Worm (Caenorhabditis elegans) whole organism, L3 larva: ENCODE data around the gene tbc-10.

Experiments
- ZK546.5 ChIP-seq: sonication (generic microtip); optimal IDR thresholded peaks from 2 replicates; lab custom pipeline; 2017; ENCODE audit warnings: missing biosample characterization, missing genetic modification characterization
- aly-2 ChIP-seq: fragments of 150-350 bp; optimal IDR thresholded peaks from 2 replicates; lab custom pipeline; 2014; ENCODE audit warnings: missing biosample characterization, missing genetic modification characterization
- ama-1 ChIP-seq: fragments of 150-350 bp; optimal IDR thresholded peaks from 2 replicates; lab custom pipeline; 2018
- ceh-28 ChIP-seq: fragments of 150-350 bp; optimal IDR thresholded peaks from 2 replicates; lab custom pipeline; 2014; ENCODE audit warnings: missing biosample characterization, missing genetic modification reagents, missing genetic modification characterization
- ceh-82 ChIP-seq: fragments of 150-350 bp; optimal IDR thresholded peaks from 2 replicates; lab custom pipeline; 2014; ENCODE audit warnings: missing biosample characterization, missing genetic modification characterization
- ceh-9 ChIP-seq: sonication (generic microtip); optimal IDR thresholded peaks from 2 replicates; lab custom pipeline; 2018; ENCODE audit warnings: missing biosample characterization, missing genetic modification characterization
- daf-12 ChIP-seq: fragments of 150-350 bp; optimal IDR thresholded peaks from 2 replicates; lab custom pipeline; 2014; ENCODE audit warnings: missing biosample characterization, missing genetic modification reagents, missing genetic modification characterization
- elt-1 ChIP-seq: fragments of 150-350 bp; optimal IDR thresholded peaks from 2 replicates; lab custom pipeline; 2014; ENCODE audit warnings: missing biosample characterization, missing genetic modification characterization
- elt-2 ChIP-seq: sonication (generic microtip); optimal IDR thresholded peaks from 2 replicates; lab custom pipeline; 2016; ENCODE audit warnings: missing genetic modification reagents, mild to moderate bottlenecking, missing genetic modification characterization, missing compliant biosample characterization
- elt-3 ChIP-seq, 3 experiments: fragments of 150-350 bp in 1 of 3; sonication (generic microtip) in 2 of 3; optimal IDR thresholded peaks; 2 replicates in 2 of 3; 4 replicates in 1 of 3; lab custom pipeline; 2014 to 2017; ENCODE audit warnings: missing biosample characterization in 3 of 3, missing genetic modification characterization in 3 of 3
- eor-1 ChIP-seq, 2 experiments: fragments of 150-350 bp; optimal IDR thresholded peaks; 2 replicates each; lab custom pipeline; 2014 to 2018; ENCODE audit warnings: missing biosample characterization in 2 of 2, missing genetic modification characterization in 2 of 2
- fkh-10 ChIP-seq: sonication (generic microtip); optimal IDR thresholded peaks from 2 replicates; lab custom pipeline; 2017; ENCODE audit warnings: missing biosample characterization, missing genetic modification reagents, missing genetic modification characterization
- fkh-2 ChIP-seq: fragments of 150-350 bp; optimal IDR thresholded peaks from 2 replicates; lab custom pipeline; 2014; ENCODE audit warnings: missing biosample characterization, missing genetic modification reagents, missing genetic modification characterization
- fos-1 ChIP-seq: fragments of 150-350 bp; optimal IDR thresholded peaks from 2 replicates; lab custom pipeline; 2014; ENCODE audit warnings: missing biosample characterization, missing genetic modification characterization
- jun-1 ChIP-seq: fragments of 150-350 bp; optimal IDR thresholded peaks from 2 replicates; lab custom pipeline; 2014; ENCODE audit warnings: missing biosample characterization, missing genetic modification reagents, missing genetic modification characterization
- lin-15B ChIP-seq: fragments of 150-350 bp; optimal IDR thresholded peaks from 2 replicates; lab custom pipeline; 2014; ENCODE audit warnings: missing biosample characterization, missing genetic modification characterization
- lin-39 ChIP-seq: fragments of 150-350 bp; optimal IDR thresholded peaks from 2 replicates; lab custom pipeline; 2018; ENCODE audit warnings: missing biosample characterization, missing genetic modification reagents, missing genetic modification characterization
- lsy-12 ChIP-seq: sonication (generic microtip); optimal IDR thresholded peaks from 2 replicates; lab custom pipeline; 2016; ENCODE audit warnings: mild to moderate bottlenecking, missing genetic modification characterization, missing compliant biosample characterization
- mdl-1 ChIP-seq: fragments of 150-350 bp; optimal IDR thresholded peaks from 2 replicates; lab custom pipeline; 2014; ENCODE audit warnings: missing biosample characterization, missing genetic modification characterization
- nfya-1 ChIP-seq: sonication (generic microtip); optimal IDR thresholded peaks from 2 replicates; lab custom pipeline; 2017; ENCODE audit warnings: missing genetic modification characterization, mild to moderate bottlenecking, missing compliant biosample characterization, antibody characterized with exemption, moderate library complexity; ENCODE audit not compliant: insufficient read depth
- nhr-12 ChIP-seq: fragments of 150-350 bp; optimal IDR thresholded peaks from 2 replicates; lab custom pipeline; 2014; ENCODE audit warnings: missing biosample characterization, missing genetic modification characterization
- nhr-23 ChIP-seq: fragments of 150-350 bp; optimal IDR thresholded peaks from 2 replicates; lab custom pipeline; 2014; ENCODE audit warnings: missing biosample characterization, missing genetic modification reagents, missing genetic modification characterization
- nhr-237 ChIP-seq: fragments of 150-350 bp; optimal IDR thresholded peaks from 2 replicates; lab custom pipeline; 2014; ENCODE audit warnings: missing biosample characterization, missing genetic modification characterization
- nhr-25 ChIP-seq: sonication (generic microtip); optimal IDR thresholded peaks from 2 replicates; lab custom pipeline; 2017; ENCODE audit warnings: missing biosample characterization, missing genetic modification characterization
- nhr-28 ChIP-seq: fragments of 150-350 bp; optimal IDR thresholded peaks from 2 replicates; lab custom pipeline; 2014; ENCODE audit warnings: missing biosample characterization, missing genetic modification characterization
- nhr-43 ChIP-seq: sonication (generic microtip); optimal IDR thresholded peaks from 2 replicates; lab custom pipeline; 2016; ENCODE audit warnings: mild to moderate bottlenecking, missing genetic modification characterization, missing compliant biosample characterization; ENCODE audit not compliant: poor library complexity, severe bottlenecking
- nhr-67 ChIP-seq: fragments of 150-350 bp; optimal IDR thresholded peaks from 2 replicates; lab custom pipeline; 2014; ENCODE audit warnings: missing biosample characterization, missing genetic modification characterization
- nhr-76 ChIP-seq: fragments of 150-350 bp; sonication (generic microtip); optimal IDR thresholded peaks from 5 replicates; lab custom pipeline; 2014; ENCODE audit warnings: missing biosample characterization, missing genetic modification characterization
- nhr-77 ChIP-seq: fragments of 150-350 bp; optimal IDR thresholded peaks from 2 replicates; lab custom pipeline; 2014; ENCODE audit warnings: missing biosample characterization, missing genetic modification characterization
- pha-4 ChIP-seq: fragments of 150-350 bp; optimal IDR thresholded peaks from 2 replicates; lab custom pipeline; 2014; ENCODE audit warnings: missing biosample characterization, missing genetic modification reagents, missing genetic modification characterization
- pqm-1 ChIP-seq: fragments of 150-350 bp; optimal IDR thresholded peaks from 2 replicates; lab custom pipeline; 2017; ENCODE audit warnings: missing biosample characterization, missing genetic modification characterization, inconsistent platforms
- skn-1 ChIP-seq: fragments of 150-350 bp; optimal IDR thresholded peaks from 2 replicates; lab custom pipeline; 2014; ENCODE audit warnings: missing biosample characterization, missing genetic modification characterization
- snpc-4 ChIP-seq: fragments of 150-350 bp; optimal IDR thresholded peaks from 2 replicates; lab custom pipeline; 2014; ENCODE audit warnings: missing biosample characterization, missing genetic modification characterization
- tbx-2 ChIP-seq: sonication (generic microtip); optimal IDR thresholded peaks from 2 replicates; lab custom pipeline; 2016; ENCODE audit warnings: mild to moderate bottlenecking, missing genetic modification characterization, missing compliant biosample characterization
- unc-39 ChIP-seq: sonication (generic microtip); optimal IDR thresholded peaks from 4 replicates; lab custom pipeline; 2017; ENCODE audit warnings: missing biosample characterization, missing genetic modification characterization
- unc-62 ChIP-seq: fragments of 150-350 bp; sonication (generic microtip); optimal IDR thresholded peaks from 4 replicates; lab custom pipeline; 2014; ENCODE audit warnings: missing biosample characterization, missing genetic modification reagents, missing genetic modification characterization
- zag-1 ChIP-seq: fragments of 150-350 bp; optimal IDR thresholded peaks from 2 replicates; lab custom pipeline; 2014; ENCODE audit warnings: missing biosample characterization, missing genetic modification characterization
- ztf-11 ChIP-seq: fragments of 150-350 bp; optimal IDR thresholded peaks from 2 replicates; lab custom pipeline; 2014; ENCODE audit warnings: missing biosample characterization, missing genetic modification characterization
- ztf-4 ChIP-seq: fragments of 150-350 bp; optimal IDR thresholded peaks from 2 replicates; lab custom pipeline; 2014; ENCODE audit warnings: missing biosample characterization, missing genetic modification characterization

tbc-10 gene

ce11 chrIII:1020732-1021131, 37.7 kb downstream of the tbc-10 start, which contains the start of gene clc-23:
Gene clc-23 (plus strand): TSS chrIII:1020954.
- TF ChIP-seq zag-1 (tag; lab: Kevin White, UChicago) (no peak), ceh-28 (tag; lab: Kevin White, UChicago) (no peak), elt-2 (tag; lab: Kevin White, UChicago) (peak; percentile 65)

ce11 chrIII:1026261-1026660, 43.2 kb downstream of the tbc-10 start, which contains the start of gene clc-25:
Gene clc-25 (minus strand): TSS chrIII:1026361.
- TF ChIP-seq nhr-23 (tag; lab: Kevin White, UChicago), result no peak
- TF ChIP-seq elt-2 (tag; lab: Kevin White, UChicago), result peak; percentile 33
- TF ChIP-seq, all 47 proteins: peak for 1

ce11 chrIII:1028233-1028632, 45.2 kb downstream of the tbc-10 start:
- TF ChIP-seq fkh-10, result no peak
- peak; percentile 19 for TF ChIP-seq jun-1 (tag; lab: Kevin White, UChicago)
- no peak for TF ChIP-seq ceh-28 (tag; lab: Kevin White, UChicago)
- no peak for TF ChIP-seq aly-2 (tag; lab: Kevin White, UChicago)
- TF ChIP-seq nhr-77 (tag; lab: Kevin White, UChicago), result no peak
- TF ChIP-seq ama-1, result no peak
- TF ChIP-seq nhr-43 (tag; lab: Kevin White, UChicago), result no peak
- no peak for TF ChIP-seq nhr-76
- no peak for TF ChIP-seq ceh-9 (tag; lab: Kevin White, UChicago)
- TF ChIP-seq ztf-4 (tag; lab: Kevin White, UChicago), result no peak
- TF ChIP-seq unc-39 (tag; lab: Kevin White, UChicago), result no peak
- peak; percentile 43 for TF ChIP-seq pqm-1 (tag; lab: Kevin White, UChicago)
- no peak for TF ChIP-seq lin-15B (tag; lab: Kevin White, UChicago)
- TF ChIP-seq elt-2 (tag; lab: Kevin White, UChicago), result peak; percentile 76
- no peak for TF ChIP-seq mdl-1 (tag; lab: Kevin White, UChicago)
- TF ChIP-seq daf-12 (tag; lab: Kevin White, UChicago), result no peak

ce11 chrIII:1030965-1031364, 47.9 kb downstream of the tbc-10 start, which contains the start of the genes clc-26 and E_BE45912.2:
Gene clc-26 (minus strand): TSS chrIII:1031065.
Gene E_BE45912.2 (minus strand): TSS chrIII:1031103.
- TF ChIP-seq lin-15B (tag; lab: Kevin White, UChicago) (no peak), snpc-4 (tag; lab: Kevin White, UChicago) (no peak), nhr-12 (tag; lab: Kevin White, UChicago) (no peak), fos-1 (tag; lab: Kevin White, UChicago) (no peak), nhr-77 (tag; lab: Kevin White, UChicago) (no peak), daf-12 (tag; lab: Kevin White, UChicago) (no peak), ztf-11 (tag; lab: Kevin White, UChicago) (no peak), nhr-23 (tag; lab: Kevin White, UChicago) (no peak), nhr-25 (tag; lab: Kevin White, UChicago) (no peak), fkh-10 (no peak), nhr-67 (no peak), nhr-237 (tag; lab: Kevin White, UChicago) (no peak), nfya-1 (no peak), lin-39 (no peak), nhr-76 (no peak)

ce11 chrIII:1034853-1035252, 51.8 kb downstream of the tbc-10 start:
- TF ChIP-seq nhr-76, result no peak
- TF ChIP-seq pqm-1 (tag; lab: Kevin White, UChicago), result no peak
- no peak for TF ChIP-seq ceh-28 (tag; lab: Kevin White, UChicago)
- no peak for TF ChIP-seq ceh-9 (tag; lab: Kevin White, UChicago)
- no peak for TF ChIP-seq unc-62 (GFP tag; lab: Kevin White, UChicago)
- TF ChIP-seq elt-2 (tag; lab: Kevin White, UChicago), result no peak

ce11 chrIII:1037173-1037572, 54.1 kb downstream of the tbc-10 start, which contains the start of the genes chin-1 and BE0003N10.1:
Gene chin-1 (minus strand): TSS chrIII:1037212.
Gene BE0003N10.1 (plus strand): TSS chrIII:1037492.
- no peak for TF ChIP-seq ZK546.5
- no peak for TF ChIP-seq ceh-9 (tag; lab: Kevin White, UChicago)
- TF ChIP-seq nhr-28 (tag; lab: Kevin White, UChicago), result no peak
- no peak for TF ChIP-seq aly-2 (tag; lab: Kevin White, UChicago)
- TF ChIP-seq elt-1, result no peak
- TF ChIP-seq ceh-82 (tag; lab: Kevin White, UChicago), result no peak
- peak; percentile 27 for TF ChIP-seq nhr-23 (tag; lab: Kevin White, UChicago)
- no peak for TF ChIP-seq tbx-2 (tag; lab: Kevin White, UChicago)
- TF ChIP-seq zag-1 (tag; lab: Kevin White, UChicago), result no peak
- TF ChIP-seq unc-62 (GFP tag; lab: Kevin White, UChicago), result no peak
- peak; percentile 59 for TF ChIP-seq pha-4 (tag; lab: Kevin White, UChicago)
- TF ChIP-seq skn-1 (tag; lab: Kevin White, UChicago), result no peak
- no peak for TF ChIP-seq daf-12 (tag; lab: Kevin White, UChicago)
- TF ChIP-seq fkh-2 (tag; lab: Kevin White, UChicago), result no peak
- TF ChIP-seq lin-15B (tag; lab: Kevin White, UChicago), result peak; percentile 61
- TF ChIP-seq lsy-12, result no peak
- TF ChIP-seq eor-1 (tag; optimal IDR thresholded peaks at IDR 0.05; lab: Kevin White, UChicago), result no peak
- TF ChIP-seq mdl-1 (tag; lab: Kevin White, UChicago), result no peak
- no peak for TF ChIP-seq unc-39 (tag; lab: Kevin White, UChicago)
- no peak for TF ChIP-seq nhr-77 (tag; lab: Kevin White, UChicago)
- TF ChIP-seq elt-3 (tag; optimal IDR thresholded peaks at IDR 0.05; lab: Kevin White, UChicago), result no peak
- no peak for TF ChIP-seq nhr-43 (tag; lab: Kevin White, UChicago)
- TF ChIP-seq elt-2 (tag; lab: Kevin White, UChicago), result no peak
- no peak for TF ChIP-seq nhr-67
- no peak for TF ChIP-seq ztf-11 (tag; lab: Kevin White, UChicago)
- TF ChIP-seq ceh-28 (tag; lab: Kevin White, UChicago), result peak; percentile 8
- TF ChIP-seq fos-1 (tag; lab: Kevin White, UChicago), result no peak
- peak; percentile 48 for TF ChIP-seq nfya-1
